Fruit fly (Drosophila melanogaster): ENCODE data around the gene Cdk2.
A peak's percentile ranks its signal among the peaks of the same experiment; 100 is the strongest.

The Cdk2 gene

dm6 chr3R:20735405-20735804 is at the start of gene Cdk2 (continued):
- no peak for TF ChIP-seq HLHmδ (GFP tag; optimal IDR thresholded peaks at IDR 0.05)
- TF ChIP-seq MBD-R2 (GFP tag; IDR thresholded peaks at IDR 0.05), result peak; percentile 98
- TF ChIP-seq fd102C (GFP tag; optimal IDR thresholded peaks at IDR 0.05), result no peak
- TF ChIP-seq HLH4C (GFP tag; IDR thresholded peaks at IDR 0.05; ENCODE audit: partially characterized antibody), result peak; percentile 85
- TF ChIP-seq tin (GFP tag; optimal IDR thresholded peaks at IDR 0.05), result no peak
- TF ChIP-seq luna (GFP tag; optimal IDR thresholded peaks at IDR 0.05), result no peak
- TF ChIP-seq CG18764 (GFP tag; optimal IDR thresholded peaks at IDR 0.05), result no peak
- peak; percentile 34 for TF ChIP-seq Xbp1 (GFP tag; optimal IDR thresholded peaks at IDR 0.05)
- peak; percentile 78 for TF ChIP-seq CG14860 (GFP tag; IDR thresholded peaks at IDR 0.05; ENCODE audit: partially characterized antibody)
- TF ChIP-seq Dp (GFP tag; optimal IDR thresholded peaks at IDR 0.05), result peak; percentile 78
- TF ChIP-seq CG32772 (GFP tag; IDR thresholded peaks at IDR 0.05), result no peak
- TF ChIP-seq HmgD (GFP tag; optimal IDR thresholded peaks at IDR 0.05), result peak; percentile 13
- TF ChIP-seq slou (GFP tag; optimal IDR thresholded peaks at IDR 0.05), result no peak
- no peak for TF ChIP-seq CG18619 (GFP tag; optimal IDR thresholded peaks at IDR 0.05)
- TF ChIP-seq CG4617 (GFP tag; optimal IDR thresholded peaks at IDR 0.05; ENCODE audit: borderline replicate concordance), result peak; percentile 63
- TF ChIP-seq slbo (GFP tag; IDR thresholded peaks at IDR 0.05), result peak; percentile 59
- TF ChIP-seq YL-1 (GFP tag; optimal IDR thresholded peaks at IDR 0.05), result peak; percentile 83
- no peak for TF ChIP-seq CG13296 (GFP tag; optimal IDR thresholded peaks at IDR 0.05)
- no peak for TF ChIP-seq kay (GFP tag; optimal IDR thresholded peaks at IDR 0.05)
- TF ChIP-seq nerfin-2 (GFP tag; IDR thresholded peaks at IDR 0.05; ENCODE audit: partially characterized antibody), result peak; percentile 81
- no peak for TF ChIP-seq abd-A (tag; optimal IDR thresholded peaks at IDR 0.05)
- TF ChIP-seq Deaf1 (tag; optimal IDR thresholded peaks at IDR 0.05), result no peak
- no peak for TF ChIP-seq CG6175 (GFP tag; IDR thresholded peaks at IDR 0.05)
- 0 out of 2 replicates have a peak, but pooled peaks have one; percentile 19 for TF ChIP-seq chm (GFP tag; IDR thresholded peaks at IDR 0.05)
- no peak for TF ChIP-seq da (GFP tag; optimal IDR thresholded peaks at IDR 0.05)
- no peak for TF ChIP-seq odd (GFP tag; optimal IDR thresholded peaks at IDR 0.05)
- TF ChIP-seq sob (GFP tag; IDR thresholded peaks at IDR 0.05), result peak; percentile 33; the same call in 1 of the 2 replicates
- no peak for TF ChIP-seq CG31224 (GFP tag; IDR thresholded peaks at IDR 0.05)
- TF ChIP-seq lbe (GFP tag; optimal IDR thresholded peaks at IDR 0.05), result no peak
- no peak for TF ChIP-seq Taf1 (GFP tag; IDR thresholded peaks at IDR 0.05)
- no peak for TF ChIP-seq Chrac-16 (GFP tag; optimal IDR thresholded peaks at IDR 0.05)
- peak; percentile 96 for TF ChIP-seq amos (GFP tag; IDR thresholded peaks at IDR 0.05; ENCODE audit: partially characterized antibody)
- no peak for TF ChIP-seq CG15479 (GFP tag; optimal IDR thresholded peaks at IDR 0.05)
- TF ChIP-seq emc (GFP tag; optimal IDR thresholded peaks at IDR 0.05), result no peak
- no peak for TF ChIP-seq crp (GFP tag; optimal IDR thresholded peaks at IDR 0.05)
- peak; percentile 91 for TF ChIP-seq mld (GFP tag; IDR thresholded peaks at IDR 0.05; ENCODE audit: partially characterized antibody)
- no peak for TF ChIP-seq CG4730 (GFP tag; IDR thresholded peaks at IDR 0.05)
- peak in 1 of 2 experiments; percentile 29 for TF ChIP-seq Pdp1 (GFP tag; optimal IDR thresholded peaks at IDR 0.05)
- TF ChIP-seq BtbVII (GFP tag; optimal IDR thresholded peaks at IDR 0.05), result no peak
- TF ChIP-seq CG9609 (GFP tag; optimal IDR thresholded peaks at IDR 0.05), result peak; percentile 10
- no peak for TF ChIP-seq wor (GFP tag; IDR thresholded peaks at IDR 0.05)
- no peak for TF ChIP-seq maf-S (GFP tag; optimal IDR thresholded peaks at IDR 0.05)
- peak; percentile 94 for TF ChIP-seq CG16813 (GFP tag; IDR thresholded peaks at IDR 0.05; ENCODE audit: partially characterized antibody)
- peak; percentile 82 for TF ChIP-seq CG2116 (GFP tag; optimal IDR thresholded peaks at IDR 0.05)
- peak; percentile 53 for TF ChIP-seq Myb (GFP tag; optimal IDR thresholded peaks at IDR 0.05)
- TF ChIP-seq CG3065 (GFP tag; optimal IDR thresholded peaks at IDR 0.05), result no peak
- TF ChIP-seq zen (tag; optimal IDR thresholded peaks at IDR 0.05), result peak; percentile 31
- TF ChIP-seq CG42726 (GFP tag; IDR thresholded peaks at IDR 0.05; ENCODE audit: partially characterized antibody), result peak; percentile 96
- TF ChIP-seq CG8359 (GFP tag; optimal IDR thresholded peaks at IDR 0.05; ENCODE audit: borderline replicate concordance), result no peak
- no peak for TF ChIP-seq salm (tag; optimal IDR thresholded peaks at IDR 0.05)

All from whole organism, embryonic.